Fruit fly (Drosophila melanogaster) whole organism: Measurements from ENCODE around the gene Arl1.

Source experiments
- CG8478 ChIP-seq: fragments of >200 bp; optimal IDR thresholded peaks from 2 replicates; lab custom pipeline; 2018; ENCODE audit warnings: inconsistent platforms
- Dll ChIP-seq: fragments of >200 bp; optimal IDR thresholded peaks from 2 replicates; lab custom pipeline; 2017
- EcR ChIP-seq, 2 experiments: fragments of >200 bp; optimal IDR thresholded peaks; 2 replicates each; lab custom pipeline; 2017; ENCODE audit warnings: missing biosample characterization in 2 of 2, missing genetic modification characterization in 2 of 2, missing genetic modification reagents in 2 of 2
- pan ChIP-seq: fragments of >200 bp; optimal IDR thresholded peaks from 2 replicates; lab custom pipeline; 2017
- psq ChIP-seq: fragments of >200 bp; optimal IDR thresholded peaks from 2 replicates; lab custom pipeline; 2017
- usp ChIP-seq: fragments of >200 bp; optimal IDR thresholded peaks from 2 replicates; lab custom pipeline; 2017; ENCODE audit warnings: missing biosample characterization, missing genetic modification characterization, mixed read lengths

- no peak for TF ChIP-seq pan (lab: Kevin White, UChicago)
- no peak for TF ChIP-seq CG8478 (lab: Kevin White, UChicago)
- no peak for TF ChIP-seq psq
- TF ChIP-seq EcR (GFP tag; optimal IDR thresholded peaks at IDR 0.05; lab: Kevin White, UChicago): no peak
- TF ChIP-seq Dll (lab: Kevin White, UChicago): no peak
- TF ChIP-seq usp (GFP tag; lab: Kevin White, UChicago): no peak
These were observed at the start of gene Arl1, which contains the start of gene brm for dm6 chr3L:15982783-15983432.
